Worm (Caenorhabditis elegans) whole organism, young adult: ENCODE results near the gene srh-184.

ENCODE experiments used
- B0019.2 ChIP-seq: fragments of 200-800 bp; sonication (Bioruptor generic); conservative IDR thresholded peaks from 2 replicates; pipeline ENCODE4 v1.3.6; 2022; ENCODE audit warnings: missing genetic modification reagents, missing genetic modification characterization, missing compliant biosample characterization
- B0336.3 ChIP-seq: fragments of 200-800 bp; sonication (Bioruptor generic); IDR thresholded peaks from 2 replicates; pipeline ENCODE4 v1.3.6; 2022; ENCODE audit warnings: missing genetic modification characterization, missing compliant biosample characterization
- C06A6.2 ChIP-seq: fragments of 200-800 bp; sonication (Bioruptor generic); conservative IDR thresholded peaks from 2 replicates; pipeline ENCODE4 v1.3.6; 2022; ENCODE audit warnings: missing genetic modification characterization, missing compliant biosample characterization
- F33H1.4 ChIP-seq: fragments of 200-800 bp; sonication (Bioruptor generic); IDR thresholded peaks from 2 replicates; pipeline ENCODE4 v1.3.6; 2022; ENCODE audit warnings: missing genetic modification reagents, missing genetic modification characterization, missing compliant biosample characterization
- F55B11.4 ChIP-seq: sonication (generic microtip); optimal IDR thresholded peaks from 2 replicates; lab custom pipeline; 2016; ENCODE audit warnings: missing compliant biosample characterization, missing genetic modification characterization, borderline replicate concordance; ENCODE audit not compliant: insufficient read depth
- F57A8.1 ChIP-seq: fragments of 200-800 bp; sonication (Bioruptor generic); optimal IDR thresholded peaks from 2 replicates; lab custom pipeline; 2018; ENCODE audit warnings: mild to moderate bottlenecking, missing genetic modification characterization, moderate library complexity, missing compliant biosample characterization
- T07F8.4 ChIP-seq: sonication (generic microtip); optimal IDR thresholded peaks from 2 replicates; lab custom pipeline; 2016; ENCODE audit warnings: mild to moderate bottlenecking, missing genetic modification characterization, moderate library complexity, missing compliant biosample characterization
- T26A5.8 ChIP-seq: sonication (generic microtip); optimal IDR thresholded peaks from 2 replicates; lab custom pipeline; 2016; ENCODE audit warnings: missing genetic modification characterization, missing compliant biosample characterization
- Y56A3A.18 ChIP-seq: fragments of 200-800 bp; sonication (Bioruptor generic); IDR thresholded peaks from 2 replicates; pipeline ENCODE4 v1.3.6; 2022; ENCODE audit warnings: missing genetic modification reagents, missing genetic modification characterization, missing compliant biosample characterization
- Y95B8A.8 ChIP-seq: fragments of 200-800 bp; sonication (Bioruptor generic); IDR thresholded peaks from 2 replicates; pipeline ENCODE4 v1.3.6; 2022; ENCODE audit warnings: missing genetic modification reagents, missing genetic modification characterization, missing compliant biosample characterization
- bed-1 ChIP-seq: fragments of 200-800 bp; sonication (Bioruptor generic); IDR thresholded peaks from 2 replicates; pipeline ENCODE4 v1.3.6; 2022; ENCODE audit warnings: missing genetic modification reagents, missing genetic modification characterization, missing compliant biosample characterization
- bed-2 ChIP-seq: fragments of 200-800 bp; sonication (Bioruptor generic); IDR thresholded peaks from 2 replicates; pipeline ENCODE4 v1.3.6; 2022; ENCODE audit warnings: missing genetic modification reagents, missing genetic modification characterization, missing compliant biosample characterization
- cebp-1 ChIP-seq, 2 experiments: fragments of 200-800 bp in 1 of 2; sonication (Bioruptor generic) in 1 of 2; sonication (generic microtip) in 1 of 2; IDR thresholded peaks in 1 of 2; optimal IDR thresholded peaks in 1 of 2; 2 replicates each; pipeline versions ENCODE4 v1.3.6 to Lab custom; 2017 to 2022; ENCODE audit warnings: missing compliant biosample characterization in 2 of 2, missing genetic modification characterization in 2 of 2, mild to moderate bottlenecking in 1 of 2, missing genetic modification reagents in 1 of 2, moderate library complexity in 1 of 2
- ceh-40 ChIP-seq: fragments of 200-800 bp; sonication (Bioruptor generic); IDR thresholded peaks from 2 replicates; pipeline ENCODE4 v1.3.6; 2022; ENCODE audit warnings: missing genetic modification characterization, missing compliant biosample characterization
- ceh-58 ChIP-seq: fragments of 200-800 bp; sonication (Bioruptor generic); IDR thresholded peaks from 2 replicates; pipeline ENCODE4 v1.3.6; 2022; ENCODE audit warnings: missing genetic modification characterization, missing compliant biosample characterization
- egrh-3 ChIP-seq: fragments of 200-800 bp; sonication (Bioruptor generic); IDR thresholded peaks from 2 replicates; pipeline ENCODE4 v1.3.6; 2022; ENCODE audit warnings: missing genetic modification reagents, missing genetic modification characterization, missing compliant biosample characterization
- him-1 ChIP-seq: sonication (generic microtip); optimal IDR thresholded peaks from 2 replicates; lab custom pipeline; 2016; ENCODE audit warnings: missing genotype, missing genetic modification reagents, missing genetic modification characterization, missing compliant biosample characterization
- hrde-1 ChIP-seq: sonication (generic microtip); optimal IDR thresholded peaks from 2 replicates; lab custom pipeline; 2016; ENCODE audit warnings: missing genetic modification characterization, mild to moderate bottlenecking, missing compliant biosample characterization, moderate library complexity, missing genotype, missing genetic modification reagents, borderline replicate concordance
- lin-26 ChIP-seq: fragments of 200-800 bp; sonication (Bioruptor generic); IDR thresholded peaks from 2 replicates; pipeline ENCODE4 v1.3.6; 2022; ENCODE audit warnings: missing genetic modification reagents, missing genetic modification characterization, missing compliant biosample characterization
- lin-40 ChIP-seq: sonication (generic microtip); optimal IDR thresholded peaks from 2 replicates; lab custom pipeline; 2016; ENCODE audit warnings: missing genetic modification characterization, mild to moderate bottlenecking, missing compliant biosample characterization, missing genotype, missing genetic modification reagents
- lsy-27 ChIP-seq: sonication (generic microtip); optimal IDR thresholded peaks from 2 replicates; lab custom pipeline; 2017; ENCODE audit warnings: missing genetic modification characterization, mild to moderate bottlenecking, missing compliant biosample characterization, antibody characterized with exemption, missing genotype, borderline replicate concordance; ENCODE audit not compliant: insufficient read depth
- mxl-1 ChIP-seq: sonication (generic microtip); optimal IDR thresholded peaks from 2 replicates; lab custom pipeline; 2016; ENCODE audit warnings: missing genetic modification characterization, missing compliant biosample characterization
- nfya-1 ChIP-seq: sonication (generic microtip); optimal IDR thresholded peaks from 2 replicates; lab custom pipeline; 2017; ENCODE audit warnings: antibody characterized with exemption, missing compliant biosample characterization, missing genetic modification characterization, borderline replicate concordance; ENCODE audit not compliant: insufficient read depth
- nfya-2 ChIP-seq: fragments of 200-800 bp; sonication (Bioruptor generic); IDR thresholded peaks from 2 replicates; pipeline ENCODE4 v1.3.6; 2022; ENCODE audit warnings: missing genetic modification reagents, missing genetic modification characterization, missing compliant biosample characterization
- nhr-179 ChIP-seq: sonication (generic microtip); optimal IDR thresholded peaks from 2 replicates; lab custom pipeline; 2016; ENCODE audit warnings: mild to moderate bottlenecking, missing genetic modification characterization, missing compliant biosample characterization
- nhr-27 ChIP-seq: fragments of 200-800 bp; sonication (Bioruptor generic); optimal IDR thresholded peaks from 2 replicates; lab custom pipeline; 2018; ENCODE audit warnings: mild to moderate bottlenecking, missing genetic modification characterization, moderate library complexity, missing compliant biosample characterization
- rcor-1 ChIP-seq: fragments of 200-800 bp; sonication (Bioruptor generic); IDR thresholded peaks from 2 replicates; pipeline ENCODE4 v1.3.6; 2022; ENCODE audit warnings: missing genetic modification reagents, missing genetic modification characterization, missing compliant biosample characterization
- rec-8 ChIP-seq, 2 experiments: sonication (generic microtip); optimal IDR thresholded peaks; 2 replicates each; lab custom pipeline; 2016; ENCODE audit warnings: mild to moderate bottlenecking in 2 of 2, missing genetic modification characterization in 2 of 2, missing genetic modification reagents in 2 of 2, missing genotype in 2 of 2, missing biosample characterization in 1 of 2, missing compliant biosample characterization in 1 of 2, moderate library complexity in 1 of 2
- rpc-1 ChIP-seq, 2 experiments: fragments of 150-350 bp in 1 of 2; sonication (generic microtip) in 1 of 2; optimal IDR thresholded peaks; 2 replicates each; lab custom pipeline; 2014 to 2018; ENCODE audit warnings: missing biosample characterization in 1 of 2, missing genetic modification characterization in 1 of 2, missing genetic modification reagents in 1 of 2, missing genotype in 1 of 2
- sea-2 ChIP-seq: fragments of 200-800 bp; sonication (Bioruptor generic); IDR thresholded peaks from 2 replicates; pipeline ENCODE4 v1.3.6; 2022; ENCODE audit warnings: missing genetic modification characterization, missing compliant biosample characterization
- snpc-4 ChIP-seq, 5 experiments: fragments of 150-350 bp in 1 of 5; sonication (generic microtip) in 4 of 5; optimal IDR thresholded peaks; 2 replicates each; lab custom pipeline; 2014 to 2018; ENCODE audit warnings: missing genetic modification characterization in 5 of 5, missing biosample characterization in 3 of 5, antibody characterized with exemption in 2 of 5, mild to moderate bottlenecking in 2 of 5, missing compliant biosample characterization in 2 of 5, missing genotype in 2 of 5, moderate library complexity in 2 of 5, missing genetic modification reagents in 1 of 5
- tbp1 ChIP-seq: fragments of 200-800 bp; sonication (Bioruptor generic); optimal IDR thresholded peaks from 2 replicates; lab custom pipeline; 2018; ENCODE audit warnings: mild to moderate bottlenecking, missing genetic modification characterization, missing compliant biosample characterization
- tlf-1 ChIP-seq: fragments of 200-800 bp; sonication (Bioruptor generic); optimal IDR thresholded peaks from 2 replicates; lab custom pipeline; 2018; ENCODE audit warnings: mild to moderate bottlenecking, missing genetic modification characterization, missing compliant biosample characterization
- ztf-3 ChIP-seq: fragments of 200-800 bp; sonication (Bioruptor generic); optimal IDR thresholded peaks from 2 replicates; lab custom pipeline; 2018; ENCODE audit warnings: mild to moderate bottlenecking, missing genetic modification characterization, missing compliant biosample characterization

Gene srh-184

DNA sequence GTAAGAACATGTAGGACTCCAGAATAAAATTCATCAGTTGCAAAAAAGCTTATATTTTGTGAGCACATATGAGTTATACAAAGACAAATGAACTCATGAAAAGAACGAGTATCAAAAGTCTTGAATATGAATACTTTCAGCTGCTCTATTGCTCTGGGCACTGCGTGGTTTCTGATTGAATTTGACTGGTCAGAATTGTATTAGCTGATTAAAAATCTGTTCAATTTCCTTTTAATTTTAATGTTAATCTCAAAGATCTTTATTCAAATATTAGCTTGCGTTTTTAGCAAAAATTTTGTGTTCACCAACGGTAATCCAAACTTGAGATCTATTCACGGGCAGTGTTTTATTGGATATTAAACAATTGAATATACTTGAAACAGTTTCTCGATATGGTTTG lies at the start of gene srh-184:
srh-184 (minus strand) TSS at position 101 of the 400 bp plus-strand sequence.
- TF ChIP-seq T07F8.4 (tag; lab: Kevin White, UChicago) (no peak), C06A6.2 (no peak), B0336.3 (GFP tag; lab: Robert Waterston, UW) (no peak), cebp-1 (GFP tag; IDR thresholded peaks at IDR 0.05; lab: Robert Waterston, UW) (no peak), cebp-1 (tag; optimal IDR thresholded peaks at IDR 0.05; lab: Kevin White, UChicago) (no peak), F33H1.4 (GFP tag; lab: Robert Waterston, UW) (no peak), sea-2 (GFP tag; lab: Robert Waterston, UW) (no peak), nfya-2 (GFP tag; lab: Robert Waterston, UW) (no peak), bed-2 (GFP tag; lab: Robert Waterston, UW) (no peak), nhr-27 (tag; lab: Kevin White, UChicago) (no peak), mxl-1 (tag; lab: Kevin White, UChicago) (no peak), rcor-1 (GFP tag; lab: Robert Waterston, UW) (no peak), ztf-3 (GFP tag; lab: Kevin White, UChicago) (no peak), nfya-1 (tag; lab: Kevin White, UChicago) (no peak), ceh-58 (GFP tag; lab: Robert Waterston, UW) (no peak), ceh-40 (no peak), tlf-1 (GFP tag; lab: Kevin White, UChicago) (no peak), F57A8.1 (GFP tag; lab: Kevin White, UChicago) (no peak), lsy-27 (tag; lab: Kevin White, UChicago) (no peak)

DNA sequence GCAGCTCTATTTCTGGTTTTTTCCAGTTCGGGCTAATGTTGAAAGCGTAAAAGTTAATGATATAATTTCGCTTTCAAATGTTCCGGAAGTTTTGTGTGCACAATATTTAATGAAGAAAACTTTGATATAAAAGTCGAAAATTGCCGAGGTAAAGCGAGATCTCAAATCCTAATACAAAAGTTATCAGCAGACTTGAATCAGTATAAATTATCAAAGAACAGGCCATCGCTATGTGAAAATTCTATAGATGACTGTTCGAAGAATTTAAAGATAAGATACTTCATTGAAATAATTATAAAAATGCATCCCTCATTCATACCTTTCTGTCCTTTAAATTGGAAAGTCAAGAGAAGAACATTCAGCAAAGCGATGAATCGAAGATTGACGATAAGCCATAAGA lies 48.9 kb upstream of the srh-184 start, which contains the start of gene C29A12.6:
C29A12.6 (plus strand) TSS at position 301 of the 400 bp plus-strand sequence.
- TF ChIP-seq nfya-2 (GFP tag; lab: Robert Waterston, UW) = no peak
- TF ChIP-seq T26A5.8 (tag; lab: Kevin White, UChicago) = no peak
- no peak for TF ChIP-seq bed-1
- no peak for TF ChIP-seq him-1 (tag; lab: Kevin White, UChicago)
- no peak for TF ChIP-seq snpc-4 (GFP tag; optimal IDR thresholded peaks at IDR 0.05; lab: Kevin White, UChicago)
- TF ChIP-seq snpc-4 (tag; optimal IDR thresholded peaks at IDR 0.05; lab: Kevin White, UChicago) = no peak
- TF ChIP-seq F33H1.4 (GFP tag; lab: Robert Waterston, UW) = no peak
- no peak for TF ChIP-seq Y95B8A.8
- TF ChIP-seq Y56A3A.18 (GFP tag; lab: Robert Waterston, UW) = no peak
- no peak for TF ChIP-seq nhr-179 (tag; lab: Kevin White, UChicago)
- no peak for TF ChIP-seq rpc-1 (optimal IDR thresholded peaks at IDR 0.05; lab: Kevin White, UChicago)
- TF ChIP-seq rpc-1 (tag; optimal IDR thresholded peaks at IDR 0.05; lab: Kevin White, UChicago) = no peak
- no peak for TF ChIP-seq lin-40
- no peak for TF ChIP-seq lin-26 (GFP tag; lab: Robert Waterston, UW)
- no peak for TF ChIP-seq rec-8 (tag; optimal IDR thresholded peaks at IDR 0.05; lab: Kevin White, UChicago)
- no peak for TF ChIP-seq tlf-1 (GFP tag; lab: Kevin White, UChicago)
- no peak for TF ChIP-seq hrde-1

DNA sequence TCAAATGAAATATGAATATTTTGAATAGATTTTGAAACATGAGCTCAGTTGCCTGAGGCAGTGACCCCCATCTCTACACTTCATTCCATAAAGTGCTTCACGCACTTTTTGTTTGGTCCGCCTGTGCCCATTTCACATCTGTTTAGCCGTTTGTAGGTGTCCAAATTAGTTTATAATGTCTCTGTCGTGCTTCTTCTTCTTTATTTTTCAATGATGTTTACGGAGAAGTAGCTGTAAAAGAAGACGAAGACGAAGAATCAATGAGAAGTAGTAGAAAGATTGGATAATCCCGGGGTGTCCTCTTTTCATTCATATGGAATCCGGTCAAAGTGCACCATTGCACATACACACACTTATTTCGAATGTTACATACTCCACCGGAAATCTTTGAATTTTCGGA lies 41.4 kb upstream of the srh-184 start:
- TF ChIP-seq tbp1 (GFP tag; lab: Kevin White, UChicago) (no peak), B0019.2 (GFP tag; lab: Robert Waterston, UW) (no peak), F55B11.4 (tag; lab: Kevin White, UChicago) (no peak), egrh-3 (GFP tag; lab: Robert Waterston, UW) (no peak)
